Worm (Caenorhabditis elegans): ENCODE data around the gene C47D12.5.

The C47D12.5 gene

DNA sequence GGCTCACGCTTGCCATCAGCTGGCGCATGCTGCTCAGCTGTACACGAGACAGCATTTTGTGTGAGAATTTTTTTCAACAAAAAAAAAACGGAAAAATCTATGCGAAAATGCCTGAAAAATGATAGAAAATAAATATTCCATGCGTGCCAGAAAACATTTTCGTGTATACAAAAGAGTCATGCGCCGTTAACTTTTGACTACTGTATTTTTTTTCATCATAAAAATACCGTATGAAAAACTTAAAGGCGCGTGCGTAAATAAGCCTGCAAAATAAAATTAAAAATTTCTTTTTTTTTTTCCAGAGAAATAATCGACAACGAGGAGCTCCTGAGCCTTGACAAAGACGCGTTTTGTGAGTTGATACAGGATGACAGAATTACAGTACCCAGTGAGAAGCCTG, 4.9 kb upstream of the C47D12.5 start:
- no peak for TF ChIP-seq F13H6.1 (tag; optimal IDR thresholded peaks at IDR 0.05)
- TF ChIP-seq ztf-4 (tag; optimal IDR thresholded peaks at IDR 0.05): no peak
- no peak for TF ChIP-seq gmeb-1 (tag; optimal IDR thresholded peaks at IDR 0.05)
- TF ChIP-seq unc-55 (GFP tag; optimal IDR thresholded peaks at IDR 0.05): no peak
- no peak for TF ChIP-seq nhr-12 (tag; optimal IDR thresholded peaks at IDR 0.05)
- TF ChIP-seq nhr-237 (tag; optimal IDR thresholded peaks at IDR 0.05): no peak
- TF ChIP-seq alr-1 (tag; optimal IDR thresholded peaks at IDR 0.05): no peak
- TF ChIP-seq sem-4 (tag; optimal IDR thresholded peaks at IDR 0.05): no peak
- no peak for TF ChIP-seq nhr-21 (tag; optimal IDR thresholded peaks at IDR 0.05)
- TF ChIP-seq nhr-6 (tag; optimal IDR thresholded peaks at IDR 0.05): no peak
- no peak for TF ChIP-seq unc-62 (GFP tag; optimal IDR thresholded peaks at IDR 0.05)
- TF ChIP-seq ama-1 (optimal IDR thresholded peaks at IDR 0.05): no peak
- no peak for TF ChIP-seq nhr-77 (tag; optimal IDR thresholded peaks at IDR 0.05)
- no peak for TF ChIP-seq blmp-1 (tag; optimal IDR thresholded peaks at IDR 0.05; ENCODE audit: insufficient read depth)
- no peak for TF ChIP-seq nhr-10 (tag; optimal IDR thresholded peaks at IDR 0.05)
- TF ChIP-seq snpc-4 (tag; optimal IDR thresholded peaks at IDR 0.05): no peak
- no peak for TF ChIP-seq ztf-1 (GFP tag; conservative IDR thresholded peaks at IDR 0.05)
- no peak for TF ChIP-seq mbf-1 (tag; optimal IDR thresholded peaks at IDR 0.05)

ce11 chrII:11688643-11689042, 3.6 kb upstream of the C47D12.5 start, which contains the start of gene kel-1:
Gene kel-1, plus strand, starts transcription at chrII:11688943.
- no peak for TF ChIP-seq nhr-21 (tag; optimal IDR thresholded peaks at IDR 0.05)

DNA sequence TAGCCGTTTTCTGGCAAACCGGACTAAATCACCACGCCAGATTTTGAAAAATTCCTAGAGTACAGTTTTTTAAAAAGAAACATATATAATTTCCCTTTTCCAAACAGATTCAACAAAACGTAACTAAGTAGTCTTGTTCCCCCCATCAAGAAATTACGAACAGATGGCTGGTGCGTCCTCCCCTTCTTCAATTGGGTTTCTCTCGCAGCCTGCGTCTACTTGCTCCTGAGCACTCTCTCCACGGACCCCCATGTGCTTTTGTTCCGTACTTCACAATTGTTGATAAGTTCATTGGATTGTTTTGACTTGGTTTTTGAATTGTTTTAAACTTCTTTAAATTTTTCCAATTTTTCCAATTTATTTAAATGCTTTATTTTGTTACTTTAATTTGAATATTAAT, 2.9 kb upstream of the C47D12.5 start:
- TF ChIP-seq nhr-77 (tag; optimal IDR thresholded peaks at IDR 0.05) (no peak), aly-2 (tag; optimal IDR thresholded peaks at IDR 0.05) (no peak), gmeb-1 (tag; optimal IDR thresholded peaks at IDR 0.05) (no peak), unc-55 (GFP tag; optimal IDR thresholded peaks at IDR 0.05) (peak; percentile 9), C34F6.9 (tag; optimal IDR thresholded peaks at IDR 0.05) (peak; percentile 16), nhr-11 (tag; optimal IDR thresholded peaks at IDR 0.05) (no peak), nhr-12 (tag; optimal IDR thresholded peaks at IDR 0.05) (no peak)

ce11 chrII:11681136-11681824, 3.8 kb downstream of the C47D12.5 start, which contains the start of the genes sfxn-1.4 and C47D12.4:
Gene sfxn-1.4, minus strand, starts transcription at chrII:11681236.
Gene C47D12.4, plus strand, starts transcription at chrII:11681774.
- TF ChIP-seq alr-1 (tag; optimal IDR thresholded peaks at IDR 0.05) (no peak), egl-27 (tag; optimal IDR thresholded peaks at IDR 0.05) (no peak), mbf-1 (tag; optimal IDR thresholded peaks at IDR 0.05) (no peak), sma-3 (GFP tag; optimal IDR thresholded peaks at IDR 0.05) (no peak), nhr-129 (tag; optimal IDR thresholded peaks at IDR 0.05) (no peak), peb-1 (tag; optimal IDR thresholded peaks at IDR 0.05) (no peak), ztf-1 (GFP tag; conservative IDR thresholded peaks at IDR 0.05) (no peak), ztf-11 (tag; optimal IDR thresholded peaks at IDR 0.05) (no peak), Y55F3AM.14 (GFP tag; optimal IDR thresholded peaks at IDR 0.05) (no peak), sem-4 (tag; optimal IDR thresholded peaks at IDR 0.05) (no peak), lsy-2 (tag; optimal IDR thresholded peaks at IDR 0.05) (no peak), mab-5 (tag; optimal IDR thresholded peaks at IDR 0.05) (no peak), lin-11 (tag; optimal IDR thresholded peaks at IDR 0.05) (no peak), zag-1 (tag; optimal IDR thresholded peaks at IDR 0.05) (no peak), nhr-12 (tag; optimal IDR thresholded peaks at IDR 0.05) (no peak), ceh-16 (tag; optimal IDR thresholded peaks at IDR 0.05) (no peak)

DNA sequence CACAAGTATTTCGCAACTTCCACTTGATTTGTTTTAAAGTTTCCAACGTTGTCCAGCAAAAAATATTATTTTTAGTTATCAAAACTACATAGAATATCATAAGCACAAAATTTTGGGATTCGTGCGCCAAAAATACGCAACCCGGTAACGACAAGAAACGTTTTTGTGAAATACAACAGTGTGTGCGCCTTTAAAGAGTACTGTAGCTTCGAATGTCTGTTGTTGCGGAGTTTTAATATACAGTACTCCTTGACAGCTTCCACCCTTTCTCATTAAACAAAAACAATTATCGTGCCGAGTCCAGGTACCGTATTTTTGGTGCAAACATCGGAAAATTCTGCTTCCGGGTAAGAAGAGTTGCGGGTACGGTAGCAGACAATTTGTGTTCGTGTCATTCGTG, 4.9 kb downstream of the C47D12.5 start:
- TF ChIP-seq gmeb-1 (tag; optimal IDR thresholded peaks at IDR 0.05) (no peak), nhr-237 (tag; optimal IDR thresholded peaks at IDR 0.05) (no peak), nhr-11 (tag; optimal IDR thresholded peaks at IDR 0.05) (no peak), sma-3 (GFP tag; optimal IDR thresholded peaks at IDR 0.05) (no peak), ztf-11 (tag; optimal IDR thresholded peaks at IDR 0.05) (no peak), lin-11 (tag; optimal IDR thresholded peaks at IDR 0.05) (no peak), skn-1 (tag; optimal IDR thresholded peaks at IDR 0.05) (no peak), ZK546.5 (tag; optimal IDR thresholded peaks at IDR 0.05) (no peak), nhr-77 (tag; optimal IDR thresholded peaks at IDR 0.05) (no peak), blmp-1 (tag; optimal IDR thresholded peaks at IDR 0.05; ENCODE audit: insufficient read depth) (no peak), lin-39 (tag; optimal IDR thresholded peaks at IDR 0.05) (no peak), nhr-21 (tag; optimal IDR thresholded peaks at IDR 0.05) (no peak), unc-55 (GFP tag; optimal IDR thresholded peaks at IDR 0.05) (no peak), ama-1 (optimal IDR thresholded peaks at IDR 0.05) (no peak), unc-62 (GFP tag; optimal IDR thresholded peaks at IDR 0.05) (no peak), nhr-12 (tag; optimal IDR thresholded peaks at IDR 0.05) (no peak), crh-2 (tag; optimal IDR thresholded peaks at IDR 0.05) (no peak)
